Worm (Caenorhabditis elegans): ENCODE data around the gene kdin-1.
A peak's percentile ranks its signal among the peaks of the same experiment; 100 is the strongest.

kdin-1 gene

DNA sequence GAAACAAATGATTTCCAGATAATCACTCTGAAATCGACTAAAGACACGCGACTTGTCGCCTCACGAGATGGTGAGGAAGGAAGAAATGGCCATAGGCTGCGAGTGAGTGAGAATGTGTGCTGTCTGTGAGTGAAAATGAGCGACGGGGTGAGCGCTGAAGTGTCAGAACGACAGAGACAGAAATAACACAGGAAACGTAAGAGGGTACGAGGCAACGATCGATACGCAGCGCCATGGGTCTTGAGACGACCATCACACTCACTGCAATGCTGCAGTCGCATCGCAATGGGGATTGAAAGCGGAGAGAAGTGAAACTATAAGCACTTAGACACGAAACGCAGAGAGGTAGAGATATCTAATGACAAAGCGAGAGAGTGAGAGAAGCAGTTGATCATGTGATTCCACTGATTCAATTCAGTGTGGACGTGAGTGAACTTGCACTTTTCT, 44.4 kb downstream of the kdin-1 start (continued):
- TF ChIP-seq alr-1 (tag; optimal IDR thresholded peaks at IDR 0.05; ENCODE audit: borderline replicate concordance) (no peak), lsy-2 (tag; optimal IDR thresholded peaks at IDR 0.05) (peak; percentile 91 to 94), egl-13 (tag; optimal IDR thresholded peaks at IDR 0.05) (peak; percentile 91), blmp-1 (tag; optimal IDR thresholded peaks at IDR 0.05) (peak; percentile 86), unc-130 (tag; optimal IDR thresholded peaks at IDR 0.05) (peak; percentile 93), tlp-1 (tag; optimal IDR thresholded peaks at IDR 0.05) (no peak), skn-1 (tag; optimal IDR thresholded peaks at IDR 0.05) (peak; percentile 73)

- peak in 1 of 3 experiments; percentile 2 for TF ChIP-seq dpl-1 (GFP tag; optimal IDR thresholded peaks at IDR 0.05)
- no peak for TF ChIP-seq sptf-1 (tag; optimal IDR thresholded peaks at IDR 0.05)
- TF ChIP-seq nhr-237 (tag; optimal IDR thresholded peaks at IDR 0.05), result no peak
- peak; percentile 40 to 69 for TF ChIP-seq lsy-2 (tag; optimal IDR thresholded peaks at IDR 0.05)
Measured at ce11 chrIV:11083609-11084008, 45.2 kb downstream of the kdin-1 start, which contains the start of gene klc-1. Gene klc-1, plus strand, starts transcription at chrIV:11083735.

DNA sequence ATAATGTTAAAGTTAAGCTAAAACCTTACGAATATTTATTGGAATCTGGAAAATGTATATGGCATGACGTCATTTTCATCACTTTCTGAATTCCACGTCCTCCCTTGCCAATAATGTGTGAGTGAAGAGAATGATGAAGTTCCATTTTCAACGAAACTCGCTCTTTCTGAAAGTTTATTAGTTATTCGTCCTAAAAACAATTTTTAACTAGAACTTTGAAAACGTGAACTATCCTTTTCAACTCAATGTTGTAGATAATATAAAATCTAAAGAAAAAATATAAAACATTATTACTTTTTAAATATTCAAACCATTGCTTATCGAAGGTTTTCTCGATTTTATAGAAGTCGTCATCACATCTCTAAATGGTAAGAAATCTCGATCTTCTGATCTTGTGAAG, 51.1 kb downstream of the kdin-1 start, which contains the start of gene M7.7:
Gene M7.7 (plus strand): TSS at position 301 of the 400 bp plus-strand sequence.
- TF ChIP-seq vab-15 (tag; optimal IDR thresholded peaks at IDR 0.05) (no peak), nhr-11 (tag; optimal IDR thresholded peaks at IDR 0.05) (no peak), nhr-90 (tag; optimal IDR thresholded peaks at IDR 0.05; ENCODE audit: poor library complexity) (no peak), sptf-1 (tag; optimal IDR thresholded peaks at IDR 0.05) (no peak), aha-1 (tag; optimal IDR thresholded peaks at IDR 0.05) (no peak), zag-1 (tag; optimal IDR thresholded peaks at IDR 0.05) (no peak), egl-13 (tag; optimal IDR thresholded peaks at IDR 0.05) (no peak), ztf-11 (tag; optimal IDR thresholded peaks at IDR 0.05) (no peak), xbp-1 (tag; optimal IDR thresholded peaks at IDR 0.05) (no peak)

DNA sequence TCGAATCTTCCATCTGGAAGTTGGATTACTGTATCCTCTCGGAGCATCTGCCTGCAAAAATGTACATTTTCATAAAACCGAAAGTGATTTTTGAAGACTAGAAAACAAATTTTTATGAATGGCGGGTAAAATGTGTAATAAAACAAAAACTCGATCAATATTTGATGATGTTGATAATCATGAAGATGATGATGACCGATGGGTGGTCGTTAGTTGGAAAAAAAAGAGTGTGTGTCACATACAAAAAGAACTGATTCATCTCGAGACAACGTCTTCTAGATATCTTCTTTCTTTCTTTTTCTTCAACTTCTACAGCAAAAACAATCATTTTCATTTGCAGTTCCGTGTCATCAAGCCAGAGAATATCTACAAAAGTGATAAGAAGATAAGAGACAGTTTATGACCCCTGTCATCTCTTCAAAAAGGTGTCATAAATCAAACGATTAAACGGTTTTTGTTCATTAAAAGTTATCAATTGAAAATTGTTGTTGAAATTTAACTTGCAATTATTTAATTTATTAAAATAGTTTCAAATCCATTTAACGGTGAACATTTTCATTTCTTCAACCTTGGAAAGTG, 54.1 kb downstream of the kdin-1 start, which contains the start of gene bcc-1:
Gene bcc-1 (minus strand): TSS at position 51 of the 579 bp plus-strand sequence.
- TF ChIP-seq F16B12.6 (tag; optimal IDR thresholded peaks at IDR 0.05) (no peak), lin-35 (GFP tag; optimal IDR thresholded peaks at IDR 0.05) (peak in 1 of 2 experiments; percentile 34), aly-2 (tag; optimal IDR thresholded peaks at IDR 0.05) (no peak), nhr-85 (tag) (no peak), ces-1 (GFP tag; optimal IDR thresholded peaks at IDR 0.05) (no peak), efl-1 (optimal IDR thresholded peaks at IDR 0.05) (no peak), efl-1 (GFP tag; optimal IDR thresholded peaks at IDR 0.05 in 1 of 2) (no peak), snu-23 (GFP tag; optimal IDR thresholded peaks at IDR 0.05) (peak; percentile 32), C34B4.2 (tag; optimal IDR thresholded peaks at IDR 0.05) (no peak), snpc-4 (tag; optimal IDR thresholded peaks at IDR 0.05) (no peak), ama-1 (optimal IDR thresholded peaks at IDR 0.05) (no peak), nhr-76 (tag; optimal IDR thresholded peaks at IDR 0.05) (no peak), skn-1 (tag; optimal IDR thresholded peaks at IDR 0.05) (no peak), blmp-1 (tag; optimal IDR thresholded peaks at IDR 0.05) (peak; percentile 54), egl-27 (tag; optimal IDR thresholded peaks at IDR 0.05) (no peak), elt-3 (tag; optimal IDR thresholded peaks at IDR 0.05) (peak in 5 of 6 experiments; percentile 31 to 95 (median 81)), dsc-1 (tag; optimal IDR thresholded peaks at IDR 0.05) (no peak), C16A3.4 (tag; optimal IDR thresholded peaks at IDR 0.05) (no peak), mep-1 (tag; optimal IDR thresholded peaks at IDR 0.05) (no peak), nhr-71 (tag; optimal IDR thresholded peaks at IDR 0.05) (peak; percentile 31), mab-9 (GFP tag; IDR thresholded peaks at IDR 0.05) (no peak), vab-15 (tag; optimal IDR thresholded peaks at IDR 0.05) (no peak), tbx-2 (tag; optimal IDR thresholded peaks at IDR 0.05) (no peak), nhr-237 (tag; optimal IDR thresholded peaks at IDR 0.05) (no peak), lsy-2 (tag; optimal IDR thresholded peaks at IDR 0.05) (peak in 1 of 2 experiments; percentile 37), nhr-20 (tag; optimal IDR thresholded peaks at IDR 0.05) (peak; percentile 51), nhr-12 (tag; optimal IDR thresholded peaks at IDR 0.05) (no peak), pqm-1 (tag; optimal IDR thresholded peaks at IDR 0.05) (no peak), fkh-10 (GFP tag; optimal IDR thresholded peaks at IDR 0.05) (no peak), nhr-28 (tag; optimal IDR thresholded peaks at IDR 0.05) (no peak), Y116A8C.19 (tag; optimal IDR thresholded peaks at IDR 0.05; ENCODE audit: borderline replicate concordance) (no peak), grh-1 (GFP tag; IDR thresholded peaks at IDR 0.05) (no peak), unc-30 (tag; optimal IDR thresholded peaks at IDR 0.05) (no peak), lin-13 (GFP tag; optimal IDR thresholded peaks at IDR 0.05) (no peak), nhr-11 (tag; optimal IDR thresholded peaks at IDR 0.05) (no peak), fkh-4 (tag; optimal IDR thresholded peaks at IDR 0.05; ENCODE audit: borderline replicate concordance) (no peak), nhr-90 (tag; optimal IDR thresholded peaks at IDR 0.05; ENCODE audit: poor library complexity) (peak; percentile 12)

Measured in whole organism, L1 larva.